Worm (Caenorhabditis elegans): ENCODE measurements around the gene penr-1.

DNA sequence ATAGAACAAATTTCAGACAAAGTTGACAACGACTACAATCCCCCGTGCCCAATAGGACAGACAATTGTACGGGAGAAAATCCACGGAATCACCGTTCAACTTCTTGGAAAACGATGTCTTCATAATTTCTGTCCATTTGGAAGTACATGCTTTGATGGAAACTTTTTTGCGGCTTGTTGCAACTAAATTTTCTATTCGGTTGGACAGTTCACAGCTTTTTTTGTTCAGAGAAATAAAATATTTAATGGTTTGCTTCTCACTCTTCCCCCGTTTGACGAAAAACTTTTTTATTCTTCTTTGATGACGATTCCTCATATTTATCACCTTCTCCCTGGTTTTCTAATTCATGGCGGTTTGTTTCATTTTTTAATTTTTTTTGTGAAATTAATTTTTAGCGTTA is 44.8 kb downstream of the penr-1 start, which contains the start of gene C10G8.2:
- TF ChIP-seq ceh-19 (GFP tag; optimal IDR thresholded peaks at IDR 0.05) (no peak), fax-1 (tag; optimal IDR thresholded peaks at IDR 0.05) (no peak), Y22D7AL.16 (tag; optimal IDR thresholded peaks at IDR 0.05) (no peak), pqm-1 (tag; optimal IDR thresholded peaks at IDR 0.05) (no peak), C08G9.2 (tag; optimal IDR thresholded peaks at IDR 0.05) (no peak), ahr-1 (tag; optimal IDR thresholded peaks at IDR 0.05) (no peak)

Data from whole organism, late embryonic.